Fruit fly (Drosophila melanogaster): ENCODE data around the gene CG7202.
A peak's percentile ranks its signal among the peaks of the same experiment; 100 is the strongest.

Gene CG7202

DNA sequence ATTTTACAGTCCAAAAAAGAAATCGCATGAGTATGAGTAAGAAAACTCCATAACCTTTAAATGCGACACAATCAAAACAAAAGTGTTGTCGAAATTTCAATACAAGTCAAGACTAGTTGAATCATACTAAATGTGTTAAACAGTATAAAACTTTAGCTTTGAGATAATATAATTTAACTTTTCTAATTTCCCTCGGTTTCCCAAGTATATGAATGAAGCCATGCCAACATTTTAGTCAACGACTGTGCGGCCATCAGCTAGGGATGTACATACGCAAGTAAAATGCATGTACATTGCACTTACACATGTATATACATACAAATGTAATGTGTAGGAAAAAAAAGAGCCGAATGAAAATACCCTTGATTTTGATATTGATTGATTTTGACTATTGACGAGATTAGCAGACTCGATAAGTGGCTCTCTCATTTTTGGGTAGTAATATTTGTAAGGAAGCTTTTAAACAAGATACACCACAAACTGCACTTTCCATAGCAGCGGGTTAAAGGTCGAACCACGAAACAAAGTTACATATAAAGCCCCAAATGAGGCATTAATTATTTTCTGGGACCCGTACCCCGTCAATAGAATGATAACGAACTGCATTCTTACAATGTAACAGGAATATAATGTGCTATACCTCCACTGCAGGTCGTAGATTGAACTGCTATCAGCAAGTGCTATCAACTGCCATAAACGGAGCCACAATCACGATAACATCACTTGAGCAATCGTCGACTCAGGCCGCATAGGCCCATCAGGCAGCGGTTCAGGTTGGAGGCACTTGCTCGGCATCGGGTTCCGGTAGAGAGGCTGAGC is 31.7 kb upstream of the CG7202 start (continued):
- TF ChIP-seq CG17829 (tag; optimal IDR thresholded peaks at IDR 0.05) (peak; percentile 20), CG11504 (tag; optimal IDR thresholded peaks at IDR 0.05) (no peak), CG11723 (GFP tag; optimal IDR thresholded peaks at IDR 0.05) (no peak), HLH4C (GFP tag; IDR thresholded peaks at IDR 0.05; ENCODE audit: partially characterized antibody) (no peak)

- TF ChIP-seq stwl (tag; optimal IDR thresholded peaks at IDR 0.05): peak; percentile 57
- no peak for TF ChIP-seq CG11504 (tag; optimal IDR thresholded peaks at IDR 0.05)
- peak; percentile 70 for TF ChIP-seq YL-1 (GFP tag; optimal IDR thresholded peaks at IDR 0.05)
- TF ChIP-seq CG9797 (GFP tag; optimal IDR thresholded peaks at IDR 0.05): peak; percentile 87
- peak in 1 of 2 experiments; percentile 68 for TF ChIP-seq crp (GFP tag; optimal IDR thresholded peaks at IDR 0.05)
- TF ChIP-seq phol (tag; optimal IDR thresholded peaks at IDR 0.05): peak; percentile 15
- peak; percentile 40 for TF ChIP-seq CG3995 (GFP tag; optimal IDR thresholded peaks at IDR 0.05)
- TF ChIP-seq E2f2 (GFP tag; IDR thresholded peaks at IDR 0.05): peak; percentile 57
- no peak for TF ChIP-seq psq (GFP tag; optimal IDR thresholded peaks at IDR 0.05)
- TF ChIP-seq CG6683 (GFP tag; optimal IDR thresholded peaks at IDR 0.05): no peak
- peak; percentile 11 for TF ChIP-seq lbe (GFP tag; optimal IDR thresholded peaks at IDR 0.05)
- peak; percentile 78; the same call in 1 of the 2 replicates for TF ChIP-seq CG32767 (GFP tag; IDR thresholded peaks at IDR 0.05)
- TF ChIP-seq hbn (GFP tag; IDR thresholded peaks at IDR 0.05; ENCODE audit: partially characterized antibody): peak; percentile 21; the same call in 1 of the 2 replicates
- TF ChIP-seq MBD-R2 (GFP tag; IDR thresholded peaks at IDR 0.05): peak; percentile 36
- TF ChIP-seq Hr78 (GFP tag; optimal IDR thresholded peaks at IDR 0.05): peak in 1 of 2 experiments; percentile 20
- no peak for TF ChIP-seq Oli (tag; optimal IDR thresholded peaks at IDR 0.05)
- TF ChIP-seq CG10431 (GFP tag; optimal IDR thresholded peaks at IDR 0.05): peak; percentile 79
- TF ChIP-seq Myb (GFP tag; optimal IDR thresholded peaks at IDR 0.05): peak; percentile 40
- TF ChIP-seq Kr (GFP tag; optimal IDR thresholded peaks at IDR 0.05): peak; percentile 96
- 0 out of 2 replicates have a peak, but pooled peaks have one; percentile 4 for TF ChIP-seq stc (GFP tag; IDR thresholded peaks at IDR 0.05)
- TF ChIP-seq D (optimal IDR thresholded peaks at IDR 0.05): peak; percentile 68
- peak; percentile 8 for TF ChIP-seq D (GFP tag; optimal IDR thresholded peaks at IDR 0.05)
- TF ChIP-seq CG17186 (GFP tag; optimal IDR thresholded peaks at IDR 0.05): peak; percentile 9
- TF ChIP-seq trem (tag; optimal IDR thresholded peaks at IDR 0.05): peak; percentile 52
- TF ChIP-seq Mrtf (GFP tag; IDR thresholded peaks at IDR 0.05): no peak
- TF ChIP-seq sna (GFP tag; IDR thresholded peaks at IDR 0.05; ENCODE audit: partially characterized antibody): peak; percentile 50
- peak; percentile 27; the same call in 1 of the 2 replicates for TF ChIP-seq CG13287 (GFP tag; IDR thresholded peaks at IDR 0.05; ENCODE audit: partially characterized antibody)
- peak; percentile 59 for TF ChIP-seq sens (GFP tag)
- TF ChIP-seq Stat92E (GFP tag; optimal IDR thresholded peaks at IDR 0.05): peak in 1 of 3 experiments; percentile 13
- TF ChIP-seq Pdp1 (GFP tag; optimal IDR thresholded peaks at IDR 0.05): peak in 1 of 2 experiments; percentile 77
- peak; percentile 66 for TF ChIP-seq cg (GFP tag; optimal IDR thresholded peaks at IDR 0.05)
- no peak for TF ChIP-seq CG30403 (GFP tag; optimal IDR thresholded peaks at IDR 0.05)
- peak; percentile 52 for TF ChIP-seq pzg (GFP tag; optimal IDR thresholded peaks at IDR 0.05)
- TF ChIP-seq Deaf1 (tag; optimal IDR thresholded peaks at IDR 0.05): no peak
- TF ChIP-seq Bgb (GFP tag; IDR thresholded peaks at IDR 0.05; ENCODE audit: partially characterized antibody): 0 out of 2 replicates have a peak, but pooled peaks have one; percentile 27
- TF ChIP-seq vfl (GFP tag; optimal IDR thresholded peaks at IDR 0.05): no peak
- peak; percentile 31 for TF ChIP-seq CG17829 (tag; optimal IDR thresholded peaks at IDR 0.05)
- TF ChIP-seq Dll (GFP tag; IDR thresholded peaks at IDR 0.05; ENCODE audit: partially characterized antibody): 0 out of 4 replicates have a peak, but pooled peaks have one; percentile 44
- TF ChIP-seq CG2116 (GFP tag; optimal IDR thresholded peaks at IDR 0.05): peak; percentile 2
- TF ChIP-seq CG30020 (tag; optimal IDR thresholded peaks at IDR 0.05): peak; percentile 87
- peak; percentile 97 for TF ChIP-seq MESR4 (GFP tag; optimal IDR thresholded peaks at IDR 0.05)
Measured at dm6 chr3L:21523059-21523836, 30.7 kb upstream of the CG7202 start, which contains the start of gene CG7611. TSS of gene CG7611 (plus strand) at chr3L:21523186.
